Fruit fly (Drosophila melanogaster) whole organism, prepupa: ENCODE data around the gene CG43116.

ENCODE experiments used
- Blimp-1 ChIP-seq: fragments of 200-800 bp; sonication (Bioruptor generic); optimal IDR thresholded peaks from 3 replicates; lab custom pipeline; 2017; ENCODE audit warnings: missing biosample characterization, missing genetic modification characterization, mild to moderate bottlenecking, moderate library complexity, missing genetic modification reagents
- CG10631 ChIP-seq: fragments of 200-800 bp; sonication (Bioruptor generic); optimal IDR thresholded peaks from 2 replicates; lab custom pipeline; 2016; ENCODE audit warnings: missing biosample characterization, missing genetic modification characterization
- CG11294 ChIP-seq: fragments of 200-800 bp; sonication (Bioruptor generic); IDR thresholded peaks from 2 replicates; pipeline ENCODE4 v1.3.6; 2022; ENCODE audit warnings: missing biosample characterization, missing genetic modification characterization
- CG15336 ChIP-seq: fragments of 200-800 bp; sonication (Bioruptor generic); IDR thresholded peaks from 2 replicates; pipeline ENCODE4 v1.3.6; 2022; ENCODE audit warnings: missing biosample characterization, missing genetic modification characterization
- CG34406 ChIP-seq: fragments of 200-800 bp; sonication (Bioruptor generic); optimal IDR thresholded peaks from 3 replicates; lab custom pipeline; 2016; ENCODE audit warnings: missing biosample characterization, missing genetic modification characterization
- CG3919 ChIP-seq: fragments of 200-800 bp; sonication (Bioruptor generic); optimal IDR thresholded peaks from 3 replicates; lab custom pipeline; 2016; ENCODE audit warnings: missing biosample characterization, missing genetic modification characterization
- CG4318 ChIP-seq: fragments of 200-800 bp; sonication (Bioruptor generic); optimal IDR thresholded peaks from 3 replicates; lab custom pipeline; 2017; ENCODE audit warnings: missing biosample characterization, mild to moderate bottlenecking, missing genetic modification characterization
- CG6163 ChIP-seq: fragments of 200-800 bp; sonication (Bioruptor generic); IDR thresholded peaks from 3 replicates; pipeline ENCODE4 v1.3.6; 2022; ENCODE audit warnings: missing biosample characterization, missing genetic modification characterization
- CG6276 ChIP-seq: fragments of 200-800 bp; sonication (Bioruptor generic); optimal IDR thresholded peaks from 2 replicates; lab custom pipeline; 2017; ENCODE audit warnings: missing biosample characterization, mild to moderate bottlenecking, missing genetic modification characterization
- CG6808 ChIP-seq: fragments of 200-800 bp; sonication (Bioruptor generic); optimal IDR thresholded peaks from 3 replicates; lab custom pipeline; 2017; ENCODE audit warnings: missing biosample characterization, missing genetic modification characterization, mild to moderate bottlenecking, moderate library complexity, missing genetic modification reagents
- CG6854 ChIP-seq: fragments of 200-800 bp; sonication (Bioruptor generic); optimal IDR thresholded peaks from 2 replicates; lab custom pipeline; 2017; ENCODE audit warnings: missing biosample characterization, mild to moderate bottlenecking, missing genetic modification characterization
- CG8119 ChIP-seq: fragments of 200-800 bp; sonication (Bioruptor generic); IDR thresholded peaks from 3 replicates; pipeline ENCODE4 v1.3.6; 2022; ENCODE audit warnings: missing biosample characterization, missing genetic modification characterization
- CG8319 ChIP-seq: fragments of 200-800 bp; sonication (Bioruptor generic); optimal IDR thresholded peaks from 3 replicates; lab custom pipeline; 2016; ENCODE audit warnings: missing biosample characterization, missing genetic modification characterization
- CG9139 ChIP-seq: fragments of 200-800 bp; sonication (Bioruptor generic); optimal IDR thresholded peaks from 3 replicates; lab custom pipeline; 2017; ENCODE audit warnings: missing biosample characterization, mild to moderate bottlenecking, missing genetic modification characterization
- Eip75B ChIP-seq: fragments of 200-800 bp; sonication (Bioruptor generic); optimal IDR thresholded peaks from 3 replicates; lab custom pipeline; 2016; ENCODE audit warnings: missing biosample characterization, missing genetic modification characterization
- Eip78C ChIP-seq: fragments of 200-800 bp; sonication (Bioruptor generic); peaks from one replicate; lab custom pipeline; 2016; ENCODE audit warnings: missing biosample characterization, missing genetic modification characterization
- Eip93F ChIP-seq: fragments of 200-800 bp; sonication (Bioruptor generic); optimal IDR thresholded peaks from 2 replicates; lab custom pipeline; 2016; ENCODE audit warnings: missing biosample characterization, mild to moderate bottlenecking, missing genetic modification characterization
- Ets96B ChIP-seq: fragments of 200-800 bp; optimal IDR thresholded peaks from 2 replicates; lab custom pipeline; 2019; ENCODE audit warnings: missing biosample characterization, mild to moderate bottlenecking, missing genetic modification characterization, moderate library complexity
- Gug ChIP-seq: fragments of 200-800 bp; sonication (Bioruptor generic); IDR thresholded peaks from 2 replicates; pipeline ENCODE4 v1.3.6; 2022; ENCODE audit warnings: missing biosample characterization, missing genetic modification characterization
- Hr38 ChIP-seq: sonication (Bioruptor generic); optimal IDR thresholded peaks from 2 replicates; lab custom pipeline; 2016; ENCODE audit warnings: missing biosample characterization, missing genetic modification characterization
- Hr39 ChIP-seq: fragments of 200-800 bp; sonication (Bioruptor generic); optimal IDR thresholded peaks from 2 replicates; lab custom pipeline; 2016; ENCODE audit warnings: missing biosample characterization, missing genetic modification characterization
- Hr4 ChIP-seq: fragments of 200-800 bp; sonication (Bioruptor generic); optimal IDR thresholded peaks from 3 replicates; lab custom pipeline; 2016; ENCODE audit warnings: missing biosample characterization, missing genetic modification characterization
- Lpt ChIP-seq: fragments of 200-800 bp; sonication (Bioruptor generic); optimal IDR thresholded peaks from 3 replicates; lab custom pipeline; 2016; ENCODE audit warnings: missing biosample characterization, missing genetic modification characterization
- Met ChIP-seq: fragments of 200-800 bp; sonication (Bioruptor generic); optimal IDR thresholded peaks from 3 replicates; lab custom pipeline; 2016; ENCODE audit warnings: missing biosample characterization, missing genetic modification characterization
- OdsH ChIP-seq: fragments of 200-800 bp; sonication (Bioruptor generic); optimal IDR thresholded peaks from 3 replicates; lab custom pipeline; 2016; ENCODE audit warnings: missing biosample characterization, missing genetic modification characterization
- Smox ChIP-seq: fragments of 200-800 bp; sonication (Bioruptor generic); optimal IDR thresholded peaks from 3 replicates; lab custom pipeline; 2016; ENCODE audit warnings: missing biosample characterization, missing genetic modification characterization
- Sox14 ChIP-seq: fragments of 200-800 bp; sonication (Bioruptor generic); optimal IDR thresholded peaks from 3 replicates; lab custom pipeline; 2016; ENCODE audit warnings: missing biosample characterization, missing genetic modification characterization
- Sox15 ChIP-seq: fragments of 200-800 bp; sonication (Bioruptor generic); optimal IDR thresholded peaks from 3 replicates; lab custom pipeline; 2016; ENCODE audit warnings: missing biosample characterization, missing genetic modification characterization
- achi ChIP-seq: fragments of 200-800 bp; sonication (Bioruptor generic); optimal IDR thresholded peaks from 3 replicates; lab custom pipeline; 2016; ENCODE audit warnings: missing biosample characterization, missing genetic modification characterization
- acj6 ChIP-seq: fragments of 200-800 bp; sonication (Bioruptor generic); optimal IDR thresholded peaks from 3 replicates; lab custom pipeline; 2016; ENCODE audit warnings: missing biosample characterization, missing genetic modification characterization
- cyc ChIP-seq: fragments of 200-800 bp; sonication (Bioruptor generic); optimal IDR thresholded peaks from 3 replicates; lab custom pipeline; 2016; ENCODE audit warnings: missing biosample characterization, missing genetic modification characterization
- dac ChIP-seq: fragments of 200-800 bp; sonication (Bioruptor generic); optimal IDR thresholded peaks from 2 replicates; lab custom pipeline; 2017; ENCODE audit warnings: missing biosample characterization, mild to moderate bottlenecking, missing genetic modification characterization
- dsx ChIP-seq: fragments of 200-800 bp; optimal IDR thresholded peaks from 3 replicates; lab custom pipeline; 2019; ENCODE audit warnings: missing biosample characterization, mild to moderate bottlenecking, missing genetic modification characterization, moderate library complexity; ENCODE audit not compliant: poor library complexity, severe bottlenecking
- eg ChIP-seq: fragments of 200-800 bp; sonication (Bioruptor generic); IDR thresholded peaks from 3 replicates; pipeline ENCODE4 v1.3.6; 2022; ENCODE audit warnings: missing biosample characterization, missing genetic modification characterization
- esn ChIP-seq: fragments of 200-800 bp; sonication (Bioruptor generic); optimal IDR thresholded peaks from 2 replicates; lab custom pipeline; 2016; ENCODE audit warnings: missing biosample characterization, mild to moderate bottlenecking, missing genetic modification characterization, moderate library complexity
- fd59A ChIP-seq: fragments of 200-800 bp; sonication (Bioruptor generic); optimal IDR thresholded peaks from 2 replicates; lab custom pipeline; 2017; ENCODE audit warnings: missing biosample characterization, mild to moderate bottlenecking, missing genetic modification characterization, missing genetic modification reagents
- fd85E ChIP-seq: fragments of 200-800 bp; sonication (Bioruptor generic); optimal IDR thresholded peaks from 3 replicates; lab custom pipeline; 2016; ENCODE audit warnings: missing biosample characterization, missing genetic modification characterization
- lz ChIP-seq: fragments of 200-800 bp; sonication (Bioruptor generic); optimal IDR thresholded peaks from 3 replicates; lab custom pipeline; 2016; ENCODE audit warnings: missing biosample characterization, missing genetic modification characterization
- net ChIP-seq: fragments of 200-800 bp; sonication (Bioruptor generic); optimal IDR thresholded peaks from 3 replicates; lab custom pipeline; 2016; ENCODE audit warnings: missing biosample characterization, missing genetic modification characterization
- pdm3 ChIP-seq: fragments of 200-800 bp; sonication (Bioruptor generic); optimal IDR thresholded peaks from 3 replicates; lab custom pipeline; 2016; ENCODE audit warnings: missing biosample characterization, missing genetic modification characterization
- svp ChIP-seq: fragments of 200-800 bp; sonication (Bioruptor generic); peaks from one replicate; lab custom pipeline; 2016; ENCODE audit warnings: missing biosample characterization, missing genetic modification characterization
- topi ChIP-seq: fragments of 200-800 bp; sonication (Bioruptor generic); optimal IDR thresholded peaks from 3 replicates; lab custom pipeline; 2016; ENCODE audit warnings: missing biosample characterization, missing genetic modification characterization
- vri ChIP-seq: fragments of 200-800 bp; sonication (Bioruptor generic); optimal IDR thresholded peaks from 3 replicates; lab custom pipeline; 2016; ENCODE audit warnings: missing biosample characterization, mild to moderate bottlenecking, missing genetic modification characterization

CG43116 gene

dm6 chr3R:26000720-26001682 lies 4.2 kb upstream of the CG43116 start (continued):
- no peak for TF ChIP-seq lz (GFP tag; lab: Kevin White, UChicago)
- no peak for TF ChIP-seq CG15336
- TF ChIP-seq OdsH (GFP tag; lab: Kevin White, UChicago) = no peak
- TF ChIP-seq CG34406 = no peak
- TF ChIP-seq Smox (GFP tag; lab: Kevin White, UChicago) = no peak
- no peak for TF ChIP-seq CG8119 (GFP tag; lab: Robert Waterston, UW)
- no peak for TF ChIP-seq topi (GFP tag; lab: Kevin White, UChicago)
- no peak for TF ChIP-seq Met
- TF ChIP-seq pdm3 (GFP tag; lab: Kevin White, UChicago) = no peak
- TF ChIP-seq esn (GFP tag; lab: Kevin White, UChicago) = no peak
- no peak for TF ChIP-seq fd59A
- TF ChIP-seq vri (GFP tag; lab: Kevin White, UChicago) = no peak

dm6 chr3R:25999611-26000010 lies 2.8 kb upstream of the CG43116 start:
- TF ChIP-seq topi (GFP tag; lab: Kevin White, UChicago) (no peak), Hr4 (GFP tag; lab: Kevin White, UChicago) (no peak), CG4318 (GFP tag; lab: Kevin White, UChicago) (no peak), Eip93F (GFP tag; lab: Kevin White, UChicago) (no peak), Blimp-1 (GFP tag; lab: Kevin White, UChicago) (no peak)

dm6 chr3R:25999130-25999529 lies 2.3 kb upstream of the CG43116 start:
- no peak for TF ChIP-seq lz (GFP tag; lab: Kevin White, UChicago)
- TF ChIP-seq Ets96B (tag; lab: Kevin White, UChicago) = no peak
- no peak for TF ChIP-seq acj6 (GFP tag; lab: Kevin White, UChicago)
- TF ChIP-seq Smox (GFP tag; lab: Kevin White, UChicago) = no peak
- TF ChIP-seq CG6808 (GFP tag; lab: Kevin White, UChicago) = no peak
- no peak for TF ChIP-seq fd85E (GFP tag; lab: Kevin White, UChicago)
- no peak for TF ChIP-seq Hr4 (GFP tag; lab: Kevin White, UChicago)
- no peak for TF ChIP-seq Hr39
- no peak for TF ChIP-seq Lpt (GFP tag; lab: Kevin White, UChicago)
- no peak for TF ChIP-seq CG6163 (GFP tag; lab: Robert Waterston, UW)
- TF ChIP-seq Hr38 (GFP tag; lab: Kevin White, UChicago) = no peak
- TF ChIP-seq CG11294 (GFP tag; lab: Robert Waterston, UW) = no peak
- no peak for TF ChIP-seq Sox15
- TF ChIP-seq Sox14 (GFP tag; lab: Kevin White, UChicago) = no peak
- no peak for TF ChIP-seq CG9139 (GFP tag; lab: Kevin White, UChicago)
- TF ChIP-seq achi (GFP tag; lab: Kevin White, UChicago) = no peak
- no peak for TF ChIP-seq CG8319 (GFP tag; lab: Kevin White, UChicago)
- no peak for TF ChIP-seq dsx

dm6 chr3R:25997068-25997714 lies 395 bp upstream of the CG43116 start:
- TF ChIP-seq acj6 (GFP tag; lab: Kevin White, UChicago) (peak; percentile 95), net (GFP tag; lab: Kevin White, UChicago) (peak; percentile 83), CG9139 (GFP tag; lab: Kevin White, UChicago) (peak; percentile 94), CG3919 (GFP tag; lab: Kevin White, UChicago) (peak; percentile 94), Lpt (GFP tag; lab: Kevin White, UChicago) (peak; percentile 82), Hr38 (GFP tag; lab: Kevin White, UChicago) (no peak), Hr39 (peak; percentile 57), CG6854 (peak; percentile 72), eg (GFP tag; lab: Robert Waterston, UW) (peak; percentile 55; the same call in 1 of the 3 replicates), Eip78C (peak; percentile 98), cyc (GFP tag; lab: Kevin White, UChicago) (peak; percentile 75), CG6808 (GFP tag; lab: Kevin White, UChicago) (peak; percentile 95), Eip93F (GFP tag; lab: Kevin White, UChicago) (peak; percentile 49), CG10631 (GFP tag; lab: Kevin White, UChicago) (peak; percentile 91), svp (GFP tag; lab: Kevin White, UChicago) (peak; percentile 78), Sox14 (GFP tag; lab: Kevin White, UChicago) (peak; percentile 82), pdm3 (GFP tag; lab: Kevin White, UChicago) (peak; percentile 87), Gug (GFP tag; lab: Robert Waterston, UW) (peak; percentile 61; the same call in 1 of the 2 replicates), CG34406 (peak; percentile 95), dac (peak; percentile 38), CG6276 (GFP tag; lab: Kevin White, UChicago) (peak; percentile 57), Eip75B (GFP tag; lab: Kevin White, UChicago) (peak; percentile 75)
